Worm (Caenorhabditis elegans) whole organism, L1 larva: Measurements from ENCODE around the gene D1086.5.

Experiments used
- alr-1 ChIP-seq: fragments of 200-800 bp; sonication (Bioruptor generic); optimal IDR thresholded peaks from 2 replicates; lab custom pipeline; 2018; ENCODE audit warnings: borderline replicate concordance, mild to moderate bottlenecking, missing genetic modification characterization, missing compliant biosample characterization
- ceh-63 ChIP-seq: fragments of 200-800 bp; sonication (Bioruptor generic); optimal IDR thresholded peaks from 2 replicates; lab custom pipeline; 2018; ENCODE audit warnings: mild to moderate bottlenecking, missing genetic modification characterization, missing compliant biosample characterization
- egl-27 ChIP-seq, 2 experiments: fragments of 150-350 bp in 1 of 2; sonication (generic microtip); optimal IDR thresholded peaks; 3 replicates each; lab custom pipeline; 2017 to 2018; ENCODE audit warnings: missing biosample characterization in 2 of 2, missing genetic modification characterization in 2 of 2, missing genetic modification reagents in 2 of 2
- hlh-17 ChIP-seq: fragments of 200-800 bp; sonication (Bioruptor generic); optimal IDR thresholded peaks from 2 replicates; lab custom pipeline; 2018; ENCODE audit warnings: missing genetic modification characterization, mild to moderate bottlenecking, missing compliant biosample characterization, moderate library complexity, borderline replicate concordance
- lin-15B ChIP-seq: fragments of 150-350 bp; sonication (generic microtip); optimal IDR thresholded peaks from 3 replicates; lab custom pipeline; 2014; ENCODE audit warnings: missing biosample characterization, missing genetic modification characterization
- nhr-12 ChIP-seq: sonication (generic microtip); optimal IDR thresholded peaks from 2 replicates; lab custom pipeline; 2017; ENCODE audit warnings: missing biosample characterization, missing genetic modification characterization
- nhr-47 ChIP-seq: sonication (generic microtip); optimal IDR thresholded peaks from 2 replicates; lab custom pipeline; 2016; ENCODE audit warnings: mild to moderate bottlenecking, missing genetic modification characterization, moderate library complexity, missing compliant biosample characterization
- skn-1 ChIP-seq: fragments of 150-350 bp; optimal IDR thresholded peaks from 2 replicates; lab custom pipeline; 2014; ENCODE audit warnings: missing biosample characterization, missing genetic modification characterization
- sptf-1 ChIP-seq: fragments of 150-350 bp; optimal IDR thresholded peaks from 2 replicates; lab custom pipeline; 2014; ENCODE audit warnings: missing biosample characterization, missing genetic modification characterization
- unc-62 ChIP-seq: fragments of 150-350 bp; optimal IDR thresholded peaks from 2 replicates; lab custom pipeline; 2014; ENCODE audit warnings: missing biosample characterization, missing genetic modification reagents, missing genetic modification characterization
- unc-86 ChIP-seq: sonication (generic microtip); optimal IDR thresholded peaks from 2 replicates; lab custom pipeline; 2016; ENCODE audit warnings: missing genetic modification characterization, missing compliant biosample characterization

ce11 chrV:14139252-14140100 lies 49.3 kb upstream of the D1086.5 start:
- TF ChIP-seq unc-86 (tag; lab: Kevin White, UChicago) = no peak
- TF ChIP-seq skn-1 (tag; lab: Kevin White, UChicago) = no peak
- no peak for TF ChIP-seq unc-62 (GFP tag; lab: Kevin White, UChicago)
- TF ChIP-seq sptf-1 (tag; lab: Kevin White, UChicago) = no peak
- no peak for TF ChIP-seq egl-27 (tag; optimal IDR thresholded peaks at IDR 0.05; lab: Kevin White, UChicago)
- TF ChIP-seq ceh-63 = no peak
- TF ChIP-seq hlh-17 (GFP tag; lab: Kevin White, UChicago) = no peak
- TF ChIP-seq nhr-47 (tag; lab: Kevin White, UChicago) = no peak
- TF ChIP-seq lin-15B (tag; lab: Kevin White, UChicago) = no peak
- no peak for TF ChIP-seq alr-1
- no peak for TF ChIP-seq nhr-12 (tag; lab: Kevin White, UChicago)
